Fruit fly (Drosophila melanogaster) whole organism, embryonic: ENCODE data around the gene IFT54.

ENCODE experiments used
- CG1024 ChIP-seq: fragments of 200-800 bp; sonication (Bioruptor generic); IDR thresholded peaks from 2 replicates; pipeline ENCODE4 v1.3.6; 2022; ENCODE audit warnings: missing biosample characterization, missing genetic modification characterization
- CG32767 ChIP-seq: fragments of 200-800 bp; sonication (Bioruptor generic); IDR thresholded peaks from 2 replicates; pipeline ENCODE4 v1.3.6; 2022; ENCODE audit warnings: missing biosample characterization, missing genetic modification characterization
- CG6272 ChIP-seq: fragments of 200-800 bp; sonication (Bioruptor generic); IDR thresholded peaks from 2 replicates; pipeline ENCODE4 v1.3.6; 2022; ENCODE audit warnings: missing biosample characterization, missing genetic modification characterization
- Dip2 ChIP-seq: fragments of 200-800 bp; sonication (Bioruptor generic); IDR thresholded peaks from 2 replicates; pipeline ENCODE4 v1.3.6; 2022; ENCODE audit warnings: missing biosample characterization, missing genetic modification characterization
- Elba2 ChIP-seq: fragments of 200-800 bp; sonication (Bioruptor generic); optimal IDR thresholded peaks from 3 replicates; lab custom pipeline; 2016; ENCODE audit warnings: missing biosample characterization, missing genetic modification characterization
- gfzf ChIP-seq: fragments of 200-800 bp; sonication (Bioruptor generic); optimal IDR thresholded peaks from 2 replicates; lab custom pipeline; 2016; ENCODE audit warnings: missing biosample characterization, mild to moderate bottlenecking, missing genetic modification characterization, moderate library complexity
- pan ChIP-seq, 4 experiments: fragments of >200 bp in 3 of 4; fragments of 200-800 bp in 1 of 4; sonication (Bioruptor generic) in 1 of 4; optimal IDR thresholded peaks in 3 of 4; IDR thresholded peaks in 1 of 4; 2 replicates each; pipeline versions ENCODE4 v1.3.6 to Lab custom; 2017 to 2022; ENCODE audit warnings: missing biosample characterization in 2 of 4, missing genetic modification characterization in 2 of 4, mixed read lengths in 1 of 4
- toy ChIP-seq: fragments of 200-800 bp; sonication (Bioruptor generic); IDR thresholded peaks from 2 replicates; pipeline ENCODE4 v1.3.6; 2022; ENCODE audit warnings: missing biosample characterization, missing genetic modification characterization

dm6 chr3R:14261113-14261512, 41.1 kb upstream of the IFT54 start, which contains the start of gene CG14840:
- no peak for TF ChIP-seq Elba2
- no peak for TF ChIP-seq Dip2 (GFP tag; lab: Robert Waterston, UW)
- no peak for TF ChIP-seq toy (GFP tag; lab: Robert Waterston, UW)
- TF ChIP-seq pan (optimal IDR thresholded peaks at IDR 0.05; lab: Kevin White, UChicago) = no peak
- no peak for TF ChIP-seq pan (GFP tag; optimal IDR thresholded peaks at IDR 0.05 in 1 of 2, IDR thresholded peaks at IDR 0.05 in 1 of 2)
- no peak for TF ChIP-seq CG32767 (GFP tag; lab: Robert Waterston, UW)
- TF ChIP-seq CG1024 (GFP tag; lab: Robert Waterston, UW) = no peak
- TF ChIP-seq CG6272 (GFP tag; lab: Robert Waterston, UW) = no peak
- no peak for TF ChIP-seq gfzf (GFP tag; lab: Kevin White, UChicago)
